Fruit fly (Drosophila melanogaster): ENCODE results near the gene CG16903.

DNA sequence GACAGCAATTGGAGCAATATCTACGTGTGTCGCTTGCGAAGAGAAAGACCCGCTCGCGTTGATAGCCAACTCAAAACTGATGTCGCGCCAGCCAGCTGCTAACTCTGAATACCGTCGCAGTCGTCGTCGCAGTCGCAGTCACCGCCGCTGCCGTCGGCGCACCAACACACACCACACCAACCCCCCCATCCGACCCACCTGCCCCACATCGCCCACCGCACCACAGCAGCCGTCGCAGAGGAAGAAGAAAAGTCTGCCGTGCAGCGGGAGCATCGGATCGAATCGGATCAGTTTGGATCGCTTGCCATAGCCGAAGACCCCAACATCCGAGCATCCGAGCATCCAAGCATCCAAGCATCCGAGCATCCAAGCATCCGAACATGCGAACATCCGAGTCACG is 43.8 kb downstream of the CG16903 start:
- TF ChIP-seq CG1620 (GFP tag; optimal IDR thresholded peaks at IDR 0.05) = no peak
- TF ChIP-seq tj (GFP tag; optimal IDR thresholded peaks at IDR 0.05) = no peak
- TF ChIP-seq CG5204 (GFP tag; optimal IDR thresholded peaks at IDR 0.05) = no peak
- no peak for TF ChIP-seq cnc (optimal IDR thresholded peaks at IDR 0.05)
- TF ChIP-seq CG11617 (GFP tag; optimal IDR thresholded peaks at IDR 0.05) = no peak
- TF ChIP-seq kay (GFP tag; ENCODE audit: borderline replicate concordance) = no peak
- TF ChIP-seq CG33017 (tag; optimal IDR thresholded peaks at IDR 0.05) = no peak
- TF ChIP-seq pad (GFP tag; optimal IDR thresholded peaks at IDR 0.05) = no peak
- TF ChIP-seq Mnt (GFP tag; optimal IDR thresholded peaks at IDR 0.05) = no peak
- no peak for TF ChIP-seq ovo (GFP tag; optimal IDR thresholded peaks at IDR 0.05)

Data from whole organism, adult.